Worm (Caenorhabditis elegans) whole organism, midembryonic: ENCODE measurements around the gene nspg-3.

Experiments
- T22C8.4 ChIP-seq: fragments of 200-800 bp; sonication (Bioruptor generic); IDR thresholded peaks from 2 replicates; pipeline ENCODE4 v1.3.6; 2022; ENCODE audit warnings: missing genetic modification characterization, missing compliant biosample characterization
- cog-1 ChIP-seq: sonication (generic microtip); optimal IDR thresholded peaks from 2 replicates; lab custom pipeline; 2016; ENCODE audit warnings: missing genetic modification characterization, missing compliant biosample characterization
- flt-1 ChIP-seq: fragments of 200-800 bp; sonication (Bioruptor generic); IDR thresholded peaks from 2 replicates; pipeline ENCODE4 v1.3.6; 2022; ENCODE audit warnings: missing genetic modification characterization, missing compliant biosample characterization
- klf-2 ChIP-seq: fragments of 200-800 bp; sonication (Bioruptor generic); conservative IDR thresholded peaks from 2 replicates; pipeline ENCODE4 v1.3.6; 2022; ENCODE audit warnings: missing genetic modification reagents, missing genetic modification characterization, missing compliant biosample characterization
- med-1 ChIP-seq: sonication (generic microtip); optimal IDR thresholded peaks from 2 replicates; lab custom pipeline; 2017; ENCODE audit warnings: missing genetic modification characterization, mild to moderate bottlenecking, missing compliant biosample characterization, antibody characterized with exemption, missing genetic modification reagents; ENCODE audit not compliant: insufficient read depth
- ref-1 ChIP-seq: fragments of 200-800 bp; sonication (Bioruptor generic); conservative IDR thresholded peaks from 2 replicates; pipeline ENCODE4 v1.3.6; 2022; ENCODE audit warnings: missing genetic modification reagents, missing genetic modification characterization, missing compliant biosample characterization
- tab-1 ChIP-seq: fragments of 200-800 bp; sonication (Bioruptor generic); IDR thresholded peaks from 2 replicates; pipeline ENCODE4 v1.3.6; 2022; ENCODE audit warnings: missing genetic modification characterization, missing compliant biosample characterization
- ztf-23 ChIP-seq: fragments of 200-800 bp; sonication (Bioruptor generic); IDR thresholded peaks from 2 replicates; pipeline ENCODE4 v1.3.6; 2022; ENCODE audit warnings: missing genetic modification reagents, missing genetic modification characterization, missing compliant biosample characterization
- ztf-29 ChIP-seq: fragments of 200-800 bp; sonication (Bioruptor generic); IDR thresholded peaks from 2 replicates; pipeline ENCODE4 v1.3.6; 2022; ENCODE audit warnings: missing genetic modification reagents, missing genetic modification characterization, missing compliant biosample characterization

nspg-3 gene

ce11 chrII:6091380-6091779, at the start of gene nspg-3, which contains the start of gene fbf-2:
TSS of gene nspg-3 (plus strand) at chrII:6091767.
TSS of gene fbf-2 (minus strand) at chrII:6091480.
- no peak for TF ChIP-seq T22C8.4 (GFP tag; lab: Robert Waterston, UW)
- TF ChIP-seq med-1 (GFP tag; lab: Kevin White, UChicago): no peak
- TF ChIP-seq ztf-29 (GFP tag; lab: Robert Waterston, UW): no peak
- TF ChIP-seq klf-2 (GFP tag; lab: Robert Waterston, UW): no peak
- no peak for TF ChIP-seq flt-1 (GFP tag; lab: Robert Waterston, UW)
- TF ChIP-seq ref-1: no peak
- TF ChIP-seq tab-1 (GFP tag; lab: Robert Waterston, UW): no peak
- no peak for TF ChIP-seq ztf-23 (GFP tag; lab: Robert Waterston, UW)
- no peak for TF ChIP-seq cog-1

- TF ChIP-seq ref-1 (no peak), ztf-29 (GFP tag; lab: Robert Waterston, UW) (no peak), tab-1 (GFP tag; lab: Robert Waterston, UW) (no peak), klf-2 (GFP tag; lab: Robert Waterston, UW) (no peak), med-1 (GFP tag; lab: Kevin White, UChicago) (no peak), cog-1 (no peak), T22C8.4 (GFP tag; lab: Robert Waterston, UW) (no peak), ztf-23 (GFP tag; lab: Robert Waterston, UW) (no peak), flt-1 (GFP tag; lab: Robert Waterston, UW) (no peak)
Measured at ce11 chrII:6043166-6043565, 48.4 kb upstream of the nspg-3 start, which contains the start of gene R12C12.10. TSS of gene R12C12.10 (minus strand) at chrII:6043266.

- TF ChIP-seq med-1 (GFP tag; lab: Kevin White, UChicago) (no peak), klf-2 (GFP tag; lab: Robert Waterston, UW) (no peak), ztf-23 (GFP tag; lab: Robert Waterston, UW) (no peak), ztf-29 (GFP tag; lab: Robert Waterston, UW) (no peak), ref-1 (no peak), cog-1 (no peak), flt-1 (GFP tag; lab: Robert Waterston, UW) (no peak), T22C8.4 (GFP tag; lab: Robert Waterston, UW) (no peak), tab-1 (GFP tag; lab: Robert Waterston, UW) (no peak)
Measured at ce11 chrII:6045048-6045447, 46.5 kb upstream of the nspg-3 start, which contains the start of gene R12C12.5. TSS of gene R12C12.5 (minus strand) at chrII:6045148.

ce11 chrII:6046023-6046631, 45.4 kb upstream of the nspg-3 start:
- TF ChIP-seq flt-1 (GFP tag; lab: Robert Waterston, UW): no peak
- TF ChIP-seq ztf-23 (GFP tag; lab: Robert Waterston, UW): 0 out of 2 replicates have a peak, but pooled peaks have one; percentile 25

ce11 chrII:6047639-6048159, 43.9 kb upstream of the nspg-3 start, which contains the start of the genes R12C12.6 and ran-5:
TSS of gene R12C12.6 (minus strand) at chrII:6047867.
TSS of gene ran-5 (plus strand) at chrII:6048109.
- TF ChIP-seq ref-1 (no peak), ztf-29 (GFP tag; lab: Robert Waterston, UW) (no peak), cog-1 (peak; percentile 71), med-1 (GFP tag; lab: Kevin White, UChicago) (no peak), flt-1 (GFP tag; lab: Robert Waterston, UW) (0 out of 2 replicates have a peak, but pooled peaks have one; percentile 33), ztf-23 (GFP tag; lab: Robert Waterston, UW) (peak; percentile 64; the same call in 1 of the 2 replicates), T22C8.4 (GFP tag; lab: Robert Waterston, UW) (no peak)

ce11 chrII:6049546-6049945, 42.0 kb upstream of the nspg-3 start:
- TF ChIP-seq ref-1: no peak
- no peak for TF ChIP-seq flt-1 (GFP tag; lab: Robert Waterston, UW)
- TF ChIP-seq T22C8.4 (GFP tag; lab: Robert Waterston, UW): no peak
- no peak for TF ChIP-seq cog-1
- TF ChIP-seq tab-1 (GFP tag; lab: Robert Waterston, UW): no peak
- TF ChIP-seq klf-2 (GFP tag; lab: Robert Waterston, UW): no peak
- no peak for TF ChIP-seq ztf-23 (GFP tag; lab: Robert Waterston, UW)
- no peak for TF ChIP-seq ztf-29 (GFP tag; lab: Robert Waterston, UW)
- TF ChIP-seq med-1 (GFP tag; lab: Kevin White, UChicago): no peak

- TF ChIP-seq ref-1: no peak
Measured at ce11 chrII:6050120-6050519, 41.4 kb upstream of the nspg-3 start, which contains the start of gene gldc-1. TSS of gene gldc-1 (plus strand) at chrII:6050420.

ce11 chrII:6055927-6056326, 35.6 kb upstream of the nspg-3 start, which contains the start of gene R12C12.7:
TSS of gene R12C12.7 (minus strand) at chrII:6055985.
- no peak for TF ChIP-seq ztf-23 (GFP tag; lab: Robert Waterston, UW)
- TF ChIP-seq ref-1: no peak
- TF ChIP-seq ztf-29 (GFP tag; lab: Robert Waterston, UW): no peak
- TF ChIP-seq klf-2 (GFP tag; lab: Robert Waterston, UW): no peak
- TF ChIP-seq tab-1 (GFP tag; lab: Robert Waterston, UW): no peak
- TF ChIP-seq cog-1: no peak
- TF ChIP-seq T22C8.4 (GFP tag; lab: Robert Waterston, UW): no peak
- no peak for TF ChIP-seq flt-1 (GFP tag; lab: Robert Waterston, UW)
- no peak for TF ChIP-seq med-1 (GFP tag; lab: Kevin White, UChicago)

- no peak for TF ChIP-seq med-1 (GFP tag; lab: Kevin White, UChicago)
- TF ChIP-seq cog-1: peak; percentile 60
- peak; percentile 77 for TF ChIP-seq ztf-23 (GFP tag; lab: Robert Waterston, UW)
- no peak for TF ChIP-seq T22C8.4 (GFP tag; lab: Robert Waterston, UW)
Measured at ce11 chrII:6061495-6061894, 30.1 kb upstream of the nspg-3 start.
